Worm (Caenorhabditis elegans) whole organism, L2 larva: ENCODE measurements around the gene ekl-6.

Source experiments
- ama-1 ChIP-seq: fragments of 150-350 bp; optimal IDR thresholded peaks from 2 replicates; lab custom pipeline; 2018; ENCODE audit warnings: inconsistent platforms
- blmp-1 ChIP-seq: sonication (generic microtip); optimal IDR thresholded peaks from 2 replicates; lab custom pipeline; 2017; ENCODE audit warnings: missing genetic modification characterization, mild to moderate bottlenecking, missing compliant biosample characterization, antibody characterized with exemption, moderate library complexity; ENCODE audit not compliant: insufficient read depth
- ceh-82 ChIP-seq: fragments of 150-350 bp; optimal IDR thresholded peaks from 2 replicates; lab custom pipeline; 2014; ENCODE audit warnings: missing biosample characterization, missing genetic modification characterization
- elt-3 ChIP-seq: sonication (generic microtip); optimal IDR thresholded peaks from 2 replicates; lab custom pipeline; 2017; ENCODE audit warnings: missing biosample characterization, missing genetic modification characterization
- nhr-11 ChIP-seq: fragments of 150-350 bp; optimal IDR thresholded peaks from 2 replicates; lab custom pipeline; 2014; ENCODE audit warnings: missing biosample characterization, missing genetic modification characterization
- nhr-12 ChIP-seq: fragments of 150-350 bp; optimal IDR thresholded peaks from 2 replicates; lab custom pipeline; 2014; ENCODE audit warnings: missing biosample characterization, missing genetic modification characterization
- nhr-237 ChIP-seq: fragments of 150-350 bp; optimal IDR thresholded peaks from 2 replicates; lab custom pipeline; 2014; ENCODE audit warnings: missing biosample characterization, missing genetic modification characterization
- skn-1 ChIP-seq: sonication (generic microtip); optimal IDR thresholded peaks from 2 replicates; lab custom pipeline; 2017; ENCODE audit warnings: missing biosample characterization, missing genetic modification characterization
- unc-62 ChIP-seq: fragments of 150-350 bp; optimal IDR thresholded peaks from 2 replicates; lab custom pipeline; 2014; ENCODE audit warnings: missing biosample characterization, missing genetic modification reagents, missing genetic modification characterization
- ztf-11 ChIP-seq: sonication (generic microtip); optimal IDR thresholded peaks from 2 replicates; lab custom pipeline; 2017; ENCODE audit warnings: missing biosample characterization, missing genetic modification characterization

DNA sequence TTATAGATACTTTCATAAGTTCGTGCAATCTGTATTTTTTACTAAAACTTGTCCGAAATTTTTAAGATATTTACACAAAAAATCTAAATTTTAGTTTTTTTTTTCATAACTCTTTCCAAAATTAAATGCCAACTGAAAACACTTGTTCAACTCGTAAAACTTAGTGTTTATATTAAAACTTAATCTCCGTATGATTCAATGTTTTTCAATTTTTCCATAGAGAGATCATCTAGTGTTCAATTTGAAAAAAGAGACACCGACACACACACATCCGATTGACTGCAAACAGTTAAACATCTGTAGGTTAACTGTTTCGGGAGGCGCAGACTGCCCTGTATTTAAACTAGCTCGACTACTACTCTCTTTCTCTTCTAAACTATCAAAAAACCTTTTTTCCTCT is 44.8 kb downstream of the ekl-6 start, which contains the start of gene T16H12.9:
- TF ChIP-seq unc-62 (GFP tag; lab: Kevin White, UChicago) (no peak), ztf-11 (tag; lab: Kevin White, UChicago) (no peak), ceh-82 (tag; lab: Kevin White, UChicago) (no peak), nhr-237 (tag; lab: Kevin White, UChicago) (no peak), blmp-1 (tag; lab: Kevin White, UChicago) (no peak), elt-3 (no peak), ama-1 (lab: Kevin White, UChicago) (no peak), nhr-11 (tag; lab: Kevin White, UChicago) (no peak), nhr-12 (tag; lab: Kevin White, UChicago) (no peak), skn-1 (no peak)
